Worm (Caenorhabditis elegans): ENCODE measurements around the gene nhr-78.

The nhr-78 gene

ce11 chrIV:4269308-4269707 is 8.4 kb downstream of the nhr-78 start, which contains the start of gene F36A4.3:
F36A4.3 (plus strand) TSS chrIV:4269608.
- no peak for TF ChIP-seq flt-1 (GFP tag; IDR thresholded peaks at IDR 0.05)
- no peak for TF ChIP-seq klf-2 (GFP tag; conservative IDR thresholded peaks at IDR 0.05)

- TF ChIP-seq ztf-29 (GFP tag; IDR thresholded peaks at IDR 0.05) (no peak), cog-1 (tag; optimal IDR thresholded peaks at IDR 0.05) (no peak), T22C8.4 (GFP tag; IDR thresholded peaks at IDR 0.05) (no peak), ref-1 (GFP tag; conservative IDR thresholded peaks at IDR 0.05) (no peak), ztf-23 (GFP tag; IDR thresholded peaks at IDR 0.05) (no peak), klf-2 (GFP tag; conservative IDR thresholded peaks at IDR 0.05) (no peak)
These were observed 10.4 kb downstream of the nhr-78 start, which contains the start of gene F36A4.4 for ce11 chrIV:4267320-4267719. F36A4.4 (plus strand) TSS chrIV:4267620.

- no peak for TF ChIP-seq klf-2 (GFP tag; conservative IDR thresholded peaks at IDR 0.05)
- TF ChIP-seq flt-1 (GFP tag; IDR thresholded peaks at IDR 0.05), result no peak
- TF ChIP-seq T22C8.4 (GFP tag; IDR thresholded peaks at IDR 0.05), result no peak
- no peak for TF ChIP-seq ztf-23 (GFP tag; IDR thresholded peaks at IDR 0.05)
- TF ChIP-seq ztf-29 (GFP tag; IDR thresholded peaks at IDR 0.05), result no peak
- no peak for TF ChIP-seq med-1 (GFP tag; optimal IDR thresholded peaks at IDR 0.05; ENCODE audit: insufficient read depth)
- TF ChIP-seq cog-1 (tag; optimal IDR thresholded peaks at IDR 0.05), result no peak
- no peak for TF ChIP-seq tab-1 (GFP tag; IDR thresholded peaks at IDR 0.05)
These were observed 11.7 kb downstream of the nhr-78 start for ce11 chrIV:4265951-4266350.

ce11 chrIV:4265224-4265623 is 12.5 kb downstream of the nhr-78 start, which contains the start of gene F36A4.5:
F36A4.5 (plus strand) TSS chrIV:4265524.
- no peak for TF ChIP-seq flt-1 (GFP tag; IDR thresholded peaks at IDR 0.05)
- TF ChIP-seq tab-1 (GFP tag; IDR thresholded peaks at IDR 0.05), result no peak
- no peak for TF ChIP-seq med-1 (GFP tag; optimal IDR thresholded peaks at IDR 0.05; ENCODE audit: insufficient read depth)
- TF ChIP-seq ref-1 (GFP tag; conservative IDR thresholded peaks at IDR 0.05), result no peak
- no peak for TF ChIP-seq ztf-29 (GFP tag; IDR thresholded peaks at IDR 0.05)
- TF ChIP-seq klf-2 (GFP tag; conservative IDR thresholded peaks at IDR 0.05), result no peak
- no peak for TF ChIP-seq T22C8.4 (GFP tag; IDR thresholded peaks at IDR 0.05)
- TF ChIP-seq ztf-23 (GFP tag; IDR thresholded peaks at IDR 0.05), result no peak
- TF ChIP-seq cog-1 (tag; optimal IDR thresholded peaks at IDR 0.05), result no peak

- TF ChIP-seq ztf-23 (GFP tag; IDR thresholded peaks at IDR 0.05) (no peak), tab-1 (GFP tag; IDR thresholded peaks at IDR 0.05) (no peak), ref-1 (GFP tag; conservative IDR thresholded peaks at IDR 0.05) (no peak), T22C8.4 (GFP tag; IDR thresholded peaks at IDR 0.05) (no peak), klf-2 (GFP tag; conservative IDR thresholded peaks at IDR 0.05) (no peak), med-1 (GFP tag; optimal IDR thresholded peaks at IDR 0.05; ENCODE audit: insufficient read depth) (no peak), flt-1 (GFP tag; IDR thresholded peaks at IDR 0.05) (no peak), cog-1 (tag; optimal IDR thresholded peaks at IDR 0.05) (no peak), ztf-29 (GFP tag; IDR thresholded peaks at IDR 0.05) (no peak)
These were observed 13.0 kb downstream of the nhr-78 start for ce11 chrIV:4264649-4265048.

- no peak for TF ChIP-seq tab-1 (GFP tag; IDR thresholded peaks at IDR 0.05)
- TF ChIP-seq flt-1 (GFP tag; IDR thresholded peaks at IDR 0.05), result no peak
- no peak for TF ChIP-seq ref-1 (GFP tag; conservative IDR thresholded peaks at IDR 0.05)
- no peak for TF ChIP-seq klf-2 (GFP tag; conservative IDR thresholded peaks at IDR 0.05)
- TF ChIP-seq T22C8.4 (GFP tag; IDR thresholded peaks at IDR 0.05), result no peak
- no peak for TF ChIP-seq ztf-29 (GFP tag; IDR thresholded peaks at IDR 0.05)
- no peak for TF ChIP-seq cog-1 (tag; optimal IDR thresholded peaks at IDR 0.05)
- TF ChIP-seq ztf-23 (GFP tag; IDR thresholded peaks at IDR 0.05), result no peak
- TF ChIP-seq med-1 (GFP tag; optimal IDR thresholded peaks at IDR 0.05; ENCODE audit: insufficient read depth), result no peak
These were observed 14.7 kb downstream of the nhr-78 start, which contains the start of gene col-33 for ce11 chrIV:4262993-4263392. col-33 (plus strand) TSS chrIV:4263293.

- no peak for TF ChIP-seq ref-1 (GFP tag; conservative IDR thresholded peaks at IDR 0.05)
- no peak for TF ChIP-seq ztf-23 (GFP tag; IDR thresholded peaks at IDR 0.05)
- TF ChIP-seq tab-1 (GFP tag; IDR thresholded peaks at IDR 0.05), result no peak
- no peak for TF ChIP-seq med-1 (GFP tag; optimal IDR thresholded peaks at IDR 0.05; ENCODE audit: insufficient read depth)
- no peak for TF ChIP-seq klf-2 (GFP tag; conservative IDR thresholded peaks at IDR 0.05)
- TF ChIP-seq flt-1 (GFP tag; IDR thresholded peaks at IDR 0.05), result no peak
- TF ChIP-seq cog-1 (tag; optimal IDR thresholded peaks at IDR 0.05), result no peak
- no peak for TF ChIP-seq T22C8.4 (GFP tag; IDR thresholded peaks at IDR 0.05)
- no peak for TF ChIP-seq ztf-29 (GFP tag; IDR thresholded peaks at IDR 0.05)
These were observed 18.2 kb downstream of the nhr-78 start for ce11 chrIV:4259433-4259832.

- TF ChIP-seq T22C8.4 (GFP tag; IDR thresholded peaks at IDR 0.05) (no peak), klf-2 (GFP tag; conservative IDR thresholded peaks at IDR 0.05) (0 out of 2 replicates have a peak, but pooled peaks have one; percentile 37)
These were observed 22.6 kb downstream of the nhr-78 start for ce11 chrIV:4254989-4255582.

- TF ChIP-seq ztf-23 (GFP tag; IDR thresholded peaks at IDR 0.05), result no peak
- TF ChIP-seq tab-1 (GFP tag; IDR thresholded peaks at IDR 0.05), result no peak
- no peak for TF ChIP-seq ztf-29 (GFP tag; IDR thresholded peaks at IDR 0.05)
These were observed 29.9 kb downstream of the nhr-78 start, which contains the start of gene ama-1 for ce11 chrIV:4247770-4248169. ama-1 (plus strand) TSS chrIV:4248070.

- TF ChIP-seq klf-2 (GFP tag; conservative IDR thresholded peaks at IDR 0.05) (no peak), med-1 (GFP tag; optimal IDR thresholded peaks at IDR 0.05; ENCODE audit: insufficient read depth) (no peak), ztf-29 (GFP tag; IDR thresholded peaks at IDR 0.05) (no peak), T22C8.4 (GFP tag; IDR thresholded peaks at IDR 0.05) (no peak), flt-1 (GFP tag; IDR thresholded peaks at IDR 0.05) (no peak), ref-1 (GFP tag; conservative IDR thresholded peaks at IDR 0.05) (no peak), ztf-23 (GFP tag; IDR thresholded peaks at IDR 0.05) (no peak), tab-1 (GFP tag; IDR thresholded peaks at IDR 0.05) (no peak), cog-1 (tag; optimal IDR thresholded peaks at IDR 0.05) (no peak)
These were observed 30.3 kb downstream of the nhr-78 start for ce11 chrIV:4247334-4247733.

Data from whole organism, midembryonic.